Fruit fly (Drosophila melanogaster): ENCODE data around the gene gfzf.
A peak's percentile ranks its signal among the peaks of the same experiment; 100 is the strongest.

The gfzf gene

DNA sequence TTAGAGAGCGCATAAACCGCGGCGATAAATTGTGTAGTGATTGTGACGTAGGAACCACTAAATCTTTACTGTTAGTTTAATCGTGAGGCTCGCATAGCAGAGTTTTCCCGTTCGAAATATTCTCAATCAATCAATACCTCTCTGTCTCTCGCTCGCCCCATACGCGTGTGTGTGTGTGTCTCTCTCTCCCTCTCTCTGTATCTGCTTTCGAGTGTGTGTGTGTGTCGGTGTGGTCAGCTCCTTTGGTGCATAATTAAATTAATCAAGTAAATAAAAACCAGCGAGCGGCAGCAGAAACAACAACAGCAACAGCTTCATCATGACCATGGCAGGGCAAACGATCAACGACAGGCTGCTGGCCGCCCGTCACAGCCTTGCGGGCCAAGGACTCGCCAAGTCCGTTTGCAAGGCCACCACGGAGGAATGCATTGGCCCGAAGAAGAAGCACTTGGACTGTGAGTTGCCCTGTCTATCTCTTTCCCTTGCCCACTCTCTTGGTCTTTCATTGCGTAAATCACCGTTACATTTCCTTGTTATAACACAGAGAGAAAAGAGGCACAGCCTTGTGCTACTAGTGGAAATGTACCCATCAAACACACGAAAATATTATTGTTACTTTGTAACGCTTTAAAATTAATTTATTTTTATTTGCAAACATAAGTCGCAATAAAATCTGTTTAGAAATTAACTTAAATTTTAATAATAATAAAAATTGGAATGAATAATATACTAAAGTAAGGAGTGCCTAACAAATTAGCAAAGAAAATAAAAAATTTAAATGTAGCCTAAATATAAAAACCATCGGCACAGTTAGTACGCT lies 36.5 kb upstream of the gfzf start (continued):
- no peak for TF ChIP-seq CG6854 (GFP tag; optimal IDR thresholded peaks at IDR 0.05)
- no peak for TF ChIP-seq vri (GFP tag; optimal IDR thresholded peaks at IDR 0.05)
- TF ChIP-seq CG6792 (GFP tag; optimal IDR thresholded peaks at IDR 0.05), result peak; percentile 27
- no peak for TF ChIP-seq Hr39 (GFP tag; optimal IDR thresholded peaks at IDR 0.05)
- peak; percentile 2 for TF ChIP-seq CG9139 (GFP tag; optimal IDR thresholded peaks at IDR 0.05)
- no peak for TF ChIP-seq CG11294 (GFP tag; IDR thresholded peaks at IDR 0.05)
- peak; percentile 9 for TF ChIP-seq Sox14 (GFP tag; optimal IDR thresholded peaks at IDR 0.05)
- peak; percentile 3 for TF ChIP-seq Lpt (GFP tag; optimal IDR thresholded peaks at IDR 0.05)
- no peak for TF ChIP-seq CG34406 (GFP tag; optimal IDR thresholded peaks at IDR 0.05)
- TF ChIP-seq pdm3 (GFP tag; optimal IDR thresholded peaks at IDR 0.05), result peak; percentile 45
- peak; percentile 23 for TF ChIP-seq CG4318 (GFP tag; optimal IDR thresholded peaks at IDR 0.05)
- no peak for TF ChIP-seq dac (GFP tag; optimal IDR thresholded peaks at IDR 0.05)
- peak; percentile 53 for TF ChIP-seq net (GFP tag; optimal IDR thresholded peaks at IDR 0.05)
- TF ChIP-seq Smox (GFP tag; optimal IDR thresholded peaks at IDR 0.05), result no peak
- peak; percentile 10 for TF ChIP-seq cyc (GFP tag; optimal IDR thresholded peaks at IDR 0.05)
- TF ChIP-seq salr (GFP tag; optimal IDR thresholded peaks at IDR 0.05), result peak in 1 of 2 experiments; percentile 17
- no peak for TF ChIP-seq Blimp-1 (GFP tag; optimal IDR thresholded peaks at IDR 0.05)
- TF ChIP-seq Eip75B (GFP tag; optimal IDR thresholded peaks at IDR 0.05), result peak; percentile 48
- TF ChIP-seq CG8632 (GFP tag; optimal IDR thresholded peaks at IDR 0.05), result peak; percentile 15
- no peak for TF ChIP-seq fkh (GFP tag; optimal IDR thresholded peaks at IDR 0.05)
- TF ChIP-seq Met (GFP tag; optimal IDR thresholded peaks at IDR 0.05), result no peak
- TF ChIP-seq Ets96B (tag; optimal IDR thresholded peaks at IDR 0.05), result peak; percentile 16
- peak; percentile 0 for TF ChIP-seq Ets21C (GFP tag; optimal IDR thresholded peaks at IDR 0.05)
- peak; percentile 10 for TF ChIP-seq CG8319 (GFP tag; optimal IDR thresholded peaks at IDR 0.05)
- TF ChIP-seq fd85E (GFP tag; optimal IDR thresholded peaks at IDR 0.05), result no peak
- TF ChIP-seq CG8119 (GFP tag; IDR thresholded peaks at IDR 0.05), result no peak
- TF ChIP-seq Sox102F (GFP tag; optimal IDR thresholded peaks at IDR 0.05), result peak; percentile 17
- no peak for TF ChIP-seq dsx (GFP tag; optimal IDR thresholded peaks at IDR 0.05; ENCODE audit: poor library complexity, severe bottlenecking)
- peak; percentile 25 for TF ChIP-seq CG3032 (tag; optimal IDR thresholded peaks at IDR 0.05)
- TF ChIP-seq Hr38 (GFP tag; optimal IDR thresholded peaks at IDR 0.05), result no peak
- TF ChIP-seq CG32006 (GFP tag; optimal IDR thresholded peaks at IDR 0.05), result no peak
- peak; percentile 5 for TF ChIP-seq spab (GFP tag; optimal IDR thresholded peaks at IDR 0.05)
- peak; percentile 77 for TF ChIP-seq Eip78C (GFP tag)
- peak; percentile 36 for TF ChIP-seq CG6276 (GFP tag; optimal IDR thresholded peaks at IDR 0.05)
- TF ChIP-seq Eip93F (GFP tag; optimal IDR thresholded peaks at IDR 0.05), result no peak
- TF ChIP-seq CG15336 (GFP tag; IDR thresholded peaks at IDR 0.05), result peak; percentile 57; the same call in 1 of the 2 replicates

DNA sequence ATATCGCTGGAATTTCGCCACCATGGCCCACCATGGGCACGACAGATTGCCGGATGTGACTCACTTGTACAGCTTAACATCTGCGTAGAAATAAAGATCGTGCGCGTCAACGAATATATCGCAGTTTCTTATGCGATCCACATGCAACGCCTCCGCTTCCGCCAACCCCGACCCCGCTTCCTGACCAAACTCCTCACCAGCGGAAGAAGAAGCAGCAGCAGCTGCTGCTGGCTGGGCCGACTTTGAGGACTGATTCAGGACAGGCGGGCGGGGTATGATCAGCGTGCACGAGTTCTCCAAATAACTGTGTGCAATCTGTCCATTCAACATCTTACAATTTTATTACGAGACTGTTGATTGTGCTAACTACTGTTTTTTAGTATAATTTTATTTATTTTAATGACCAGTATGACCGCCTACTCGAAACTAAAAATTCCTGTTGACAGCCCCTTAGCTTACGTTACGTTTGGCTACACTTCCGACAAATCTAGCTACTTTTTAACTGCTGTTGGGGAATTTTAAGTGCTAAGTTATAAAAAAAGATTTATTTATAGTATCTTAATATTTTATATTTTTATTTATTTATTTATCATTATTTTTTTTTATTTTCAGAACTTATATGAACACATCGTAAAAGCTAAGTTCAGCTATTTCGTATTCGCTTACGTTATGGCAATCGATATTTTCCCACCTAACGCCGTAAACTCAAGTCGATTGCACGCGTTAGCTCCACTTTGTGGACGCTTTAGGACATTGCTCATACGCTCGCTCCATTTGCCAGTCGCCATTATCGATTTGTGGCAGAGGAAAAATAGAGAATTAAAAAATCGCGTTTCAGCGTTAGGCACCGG lies 35.7 kb upstream of the gfzf start, which contains the start of the genes CG10055 and lap:
Gene CG10055 (minus strand): TSS at position 432 of the 851 bp plus-strand sequence.
Gene lap (plus strand): TSS at position 753 of the 851 bp plus-strand sequence.
- no peak for TF ChIP-seq CG9139 (GFP tag; optimal IDR thresholded peaks at IDR 0.05)
- no peak for TF ChIP-seq Met (GFP tag; optimal IDR thresholded peaks at IDR 0.05)
- no peak for TF ChIP-seq CG6276 (GFP tag; optimal IDR thresholded peaks at IDR 0.05)
- no peak for TF ChIP-seq CG34406 (GFP tag; optimal IDR thresholded peaks at IDR 0.05)
- TF ChIP-seq Ets21C (GFP tag; optimal IDR thresholded peaks at IDR 0.05), result no peak
- no peak for TF ChIP-seq CG6163 (GFP tag; IDR thresholded peaks at IDR 0.05)
- TF ChIP-seq svp (GFP tag), result peak; percentile 56
- no peak for TF ChIP-seq Eip78C (GFP tag)
- TF ChIP-seq acj6 (GFP tag; optimal IDR thresholded peaks at IDR 0.05), result no peak
- TF ChIP-seq CG3032 (tag; optimal IDR thresholded peaks at IDR 0.05), result peak; percentile 3
- no peak for TF ChIP-seq fd59A (GFP tag; optimal IDR thresholded peaks at IDR 0.05)
- 0 out of 2 replicates have a peak, but pooled peaks have one; percentile 4 for TF ChIP-seq CG11294 (GFP tag; IDR thresholded peaks at IDR 0.05)
